Worm (Caenorhabditis elegans) whole organism, L4 larva: Measurements from ENCODE around the gene srsx-34.

Experiments used
- D1046.2 ChIP-seq: fragments of 200-800 bp; sonication (Bioruptor generic); IDR thresholded peaks from 2 replicates; pipeline ENCODE4 v1.3.6; 2022; ENCODE audit warnings: missing genetic modification characterization, missing compliant biosample characterization
- F26F4.8 ChIP-seq: fragments of 200-800 bp; sonication (Bioruptor generic); conservative IDR thresholded peaks from 2 replicates; pipeline ENCODE4 v1.3.6; 2022; ENCODE audit warnings: missing genetic modification characterization, missing compliant biosample characterization
- F37D6.2 ChIP-seq: sonication (generic microtip); optimal IDR thresholded peaks from 2 replicates; lab custom pipeline; 2016; ENCODE audit warnings: mild to moderate bottlenecking, missing genetic modification characterization, missing compliant biosample characterization
- F44E2.7 ChIP-seq: fragments of 200-800 bp; sonication (Bioruptor generic); IDR thresholded peaks from 2 replicates; pipeline ENCODE4 v2.1.2; 2022; ENCODE audit warnings: missing genetic modification characterization, missing compliant biosample characterization
- F49E8.2 ChIP-seq: sonication (generic microtip); optimal IDR thresholded peaks from 2 replicates; lab custom pipeline; 2016; ENCODE audit warnings: missing compliant biosample characterization, mild to moderate bottlenecking, missing genetic modification characterization, borderline replicate concordance
- T20F7.1 ChIP-seq: fragments of 200-800 bp; sonication (Bioruptor generic); optimal IDR thresholded peaks from 2 replicates; lab custom pipeline; 2018; ENCODE audit warnings: mild to moderate bottlenecking, missing genetic modification characterization, missing compliant biosample characterization
- Y105C5A.15 ChIP-seq: fragments of 200-800 bp; sonication (Bioruptor generic); IDR thresholded peaks from 2 replicates; pipeline ENCODE4 v1.3.6; 2022; ENCODE audit warnings: missing genetic modification characterization, missing compliant biosample characterization
- Y75B8A.6 ChIP-seq: fragments of 200-800 bp; sonication (Bioruptor generic); IDR thresholded peaks from 2 replicates; pipeline ENCODE4 v1.3.6; 2022; ENCODE audit warnings: missing genetic modification reagents, missing genetic modification characterization, missing compliant biosample characterization
- aha-1 ChIP-seq: fragments of 150-350 bp; peaks from one replicate; lab custom pipeline; 2014; ENCODE audit warnings: missing biosample characterization, missing genetic modification characterization
- ces-1 ChIP-seq: fragments of 150-350 bp; sonication (generic microtip); optimal IDR thresholded peaks from 4 replicates; lab custom pipeline; 2014; ENCODE audit warnings: missing biosample characterization, missing genetic modification reagents, missing genetic modification characterization
- daf-8 ChIP-seq: fragments of 200-800 bp; sonication (Bioruptor generic); IDR thresholded peaks from 2 replicates; pipeline ENCODE4 v1.3.6; 2022; ENCODE audit warnings: missing genetic modification characterization, missing compliant biosample characterization
- dmd-6 ChIP-seq: fragments of 200-800 bp; sonication (Bioruptor generic); IDR thresholded peaks from 2 replicates; pipeline ENCODE4 v1.3.6; 2022; ENCODE audit warnings: missing genetic modification reagents, missing genetic modification characterization, missing compliant biosample characterization
- egl-27 ChIP-seq: sonication (generic microtip); optimal IDR thresholded peaks from 3 replicates; lab custom pipeline; 2017; ENCODE audit warnings: missing biosample characterization, missing genetic modification reagents, missing genetic modification characterization
- fkh-10 ChIP-seq: fragments of 150-350 bp; optimal IDR thresholded peaks from 2 replicates; lab custom pipeline; 2014; ENCODE audit warnings: missing biosample characterization, missing genetic modification reagents, missing genetic modification characterization
- fos-1 ChIP-seq: fragments of 150-350 bp; optimal IDR thresholded peaks from 2 replicates; lab custom pipeline; 2014; ENCODE audit warnings: missing biosample characterization, missing genetic modification characterization
- gei-8 ChIP-seq: fragments of 200-800 bp; sonication (Bioruptor generic); optimal IDR thresholded peaks from 2 replicates; lab custom pipeline; 2018; ENCODE audit warnings: mild to moderate bottlenecking, missing genetic modification characterization, missing compliant biosample characterization
- lin-39 ChIP-seq: fragments of 150-350 bp; optimal IDR thresholded peaks from 2 replicates; lab custom pipeline; 2014; ENCODE audit warnings: missing biosample characterization, missing genetic modification reagents, missing genetic modification characterization
- madf-5 ChIP-seq, 2 experiments: fragments of 200-800 bp; sonication (Bioruptor generic); IDR thresholded peaks; 2 replicates each; pipeline ENCODE4 v1.3.6; 2022; ENCODE audit warnings: missing compliant biosample characterization in 2 of 2, missing genetic modification characterization in 2 of 2
- mdl-1 ChIP-seq, 2 experiments: fragments of 150-350 bp in 1 of 2; sonication (generic microtip) in 1 of 2; optimal IDR thresholded peaks; 2 replicates each; lab custom pipeline; 2014 to 2017; ENCODE audit warnings: missing biosample characterization in 2 of 2, missing genetic modification characterization in 2 of 2
- mep-1 ChIP-seq: fragments of 150-350 bp; sonication (generic microtip); optimal IDR thresholded peaks from 3 replicates; lab custom pipeline; 2014; ENCODE audit warnings: missing biosample characterization, missing genetic modification characterization
- mes-2 ChIP-seq: sonication (generic microtip); optimal IDR thresholded peaks from 2 replicates; lab custom pipeline; 2016; ENCODE audit warnings: missing genotype, mild to moderate bottlenecking, missing genetic modification characterization, missing compliant biosample characterization; ENCODE audit not compliant: poor library complexity, severe bottlenecking
- mxl-2 ChIP-seq: fragments of 200-800 bp; sonication (Bioruptor generic); conservative IDR thresholded peaks from 2 replicates; pipeline ENCODE4 v1.3.6; 2022; ENCODE audit warnings: missing genetic modification reagents, missing genetic modification characterization, missing compliant biosample characterization
- nhr-41 ChIP-seq: fragments of 200-800 bp; sonication (Bioruptor generic); IDR thresholded peaks from 2 replicates; pipeline ENCODE4 v1.3.6; 2022; ENCODE audit warnings: missing genetic modification reagents, missing genetic modification characterization, missing compliant biosample characterization
- nhr-76 ChIP-seq: fragments of 150-350 bp; optimal IDR thresholded peaks from 2 replicates; lab custom pipeline; 2014; ENCODE audit warnings: missing biosample characterization, missing genetic modification characterization
- saeg-2 ChIP-seq: fragments of 200-800 bp; sonication (Bioruptor generic); IDR thresholded peaks from 2 replicates; pipeline ENCODE4 v1.3.6; 2022; ENCODE audit warnings: missing genetic modification reagents, missing genetic modification characterization, missing compliant biosample characterization
- sdz-12 ChIP-seq: fragments of 200-800 bp; sonication (Bioruptor generic); optimal IDR thresholded peaks from 2 replicates; lab custom pipeline; 2018; ENCODE audit warnings: mild to moderate bottlenecking, missing genetic modification characterization, missing compliant biosample characterization
- unc-62 ChIP-seq, 3 experiments: fragments of 150-350 bp in 1 of 3; sonication (generic microtip); optimal IDR thresholded peaks in 2 of 3; peaks in 1 of 3; 1 replicate in 1 of 3; 2 replicates in 2 of 3; lab custom pipeline; 2014 to 2017; ENCODE audit warnings: missing biosample characterization in 3 of 3, missing genetic modification characterization in 3 of 3, missing genetic modification reagents in 3 of 3, missing genotype in 1 of 3
- zfp-3 ChIP-seq: fragments of 200-800 bp; sonication (Bioruptor generic); conservative IDR thresholded peaks from 2 replicates; pipeline ENCODE4 v1.3.6; 2022; ENCODE audit warnings: missing genetic modification reagents, missing genetic modification characterization, missing compliant biosample characterization
- ztf-11 ChIP-seq: fragments of 150-350 bp; optimal IDR thresholded peaks from 2 replicates; lab custom pipeline; 2014; ENCODE audit warnings: missing biosample characterization, missing genetic modification characterization

The srsx-34 gene

ce11 chrV:9044871-9045270, 9.1 kb downstream of the srsx-34 start, which contains the start of gene nhr-30:
Gene nhr-30, plus strand, starts transcription at chrV:9045171.
- TF ChIP-seq D1046.2 (no peak), unc-62 (GFP tag; optimal IDR thresholded peaks at IDR 0.05 in 1 of 2; lab: Kevin White, UChicago) (peak in 1 of 2 experiments; percentile 1), unc-62 (tag; optimal IDR thresholded peaks at IDR 0.05; lab: Kevin White, UChicago) (no peak)

- TF ChIP-seq aha-1 (tag; lab: Kevin White, UChicago) = peak; percentile 92
- TF ChIP-seq madf-5 (GFP tag; IDR thresholded peaks at IDR 0.05; lab: Robert Waterston, UW) = no peak
Measured at ce11 chrV:9047555-9048049, 11.8 kb downstream of the srsx-34 start, which contains the start of gene C25E10.17. Gene C25E10.17, minus strand, starts transcription at chrV:9047605.

ce11 chrV:9049271-9049670, 13.5 kb downstream of the srsx-34 start:
- TF ChIP-seq zfp-3 (GFP tag; lab: Robert Waterston, UW) (no peak), mdl-1 (tag; optimal IDR thresholded peaks at IDR 0.05; lab: Kevin White, UChicago) (no peak)
- TF ChIP-seq, all 104 proteins: peak for 0

- no peak for TF ChIP-seq ces-1 (GFP tag; lab: Kevin White, UChicago)
- TF ChIP-seq F37D6.2 = no peak
- no peak for TF ChIP-seq fkh-10 (GFP tag; lab: Kevin White, UChicago)
- TF ChIP-seq mes-2 (tag; lab: Kevin White, UChicago) = no peak
- TF ChIP-seq mxl-2 (GFP tag; lab: Robert Waterston, UW) = no peak
- no peak for TF ChIP-seq T20F7.1
- no peak for TF ChIP-seq saeg-2 (GFP tag; lab: Robert Waterston, UW)
- TF ChIP-seq zfp-3 (GFP tag; lab: Robert Waterston, UW) = no peak
- no peak for TF ChIP-seq ztf-11 (tag; lab: Kevin White, UChicago)
- no peak for TF ChIP-seq gei-8
- no peak for TF ChIP-seq lin-39 (tag; lab: Kevin White, UChicago)
- no peak for TF ChIP-seq F44E2.7
Measured at ce11 chrV:9051100-9051499, 15.3 kb downstream of the srsx-34 start, which contains the start of gene C25E10.7. Gene C25E10.7, minus strand, starts transcription at chrV:9051200.

- TF ChIP-seq aha-1 (tag; lab: Kevin White, UChicago) (peak; percentile 93), daf-8 (no peak), F49E8.2 (tag; lab: Kevin White, UChicago) (no peak)
Measured at ce11 chrV:9053235-9053634, 17.4 kb downstream of the srsx-34 start.

ce11 chrV:9053969-9054368, 18.2 kb downstream of the srsx-34 start, which contains the start of gene C25E10.8:
Gene C25E10.8, minus strand, starts transcription at chrV:9054069.
- TF ChIP-seq dmd-6 (GFP tag; lab: Robert Waterston, UW) = no peak
- no peak for TF ChIP-seq egl-27 (tag; lab: Kevin White, UChicago)
- TF ChIP-seq Y75B8A.6 (GFP tag; lab: Robert Waterston, UW) = no peak
- no peak for TF ChIP-seq fos-1
- TF ChIP-seq nhr-41 = no peak
- no peak for TF ChIP-seq F26F4.8 (GFP tag; lab: Robert Waterston, UW)
- TF ChIP-seq gei-8 = no peak
- no peak for TF ChIP-seq Y105C5A.15
- no peak for TF ChIP-seq nhr-76

ce11 chrV:9054771-9055170, 19.0 kb downstream of the srsx-34 start, which contains the start of gene swm-1:
Gene swm-1, minus strand, starts transcription at chrV:9054871.
- TF ChIP-seq mep-1 (no peak), sdz-12 (no peak), aha-1 (tag; lab: Kevin White, UChicago) (peak; percentile 11)
